Worm (Caenorhabditis elegans): ENCODE data around the gene C37E2.2.

- TF ChIP-seq sea-1 (GFP tag; conservative IDR thresholded peaks at IDR 0.05) = no peak
- TF ChIP-seq tra-4 (tag; optimal IDR thresholded peaks at IDR 0.05) = no peak
- no peak for TF ChIP-seq ama-1 (optimal IDR thresholded peaks at IDR 0.05)
Observed at ce11 chrX:14147400-14147799, 28.4 kb upstream of the C37E2.2 start, which contains the start of gene akt-2.
